Worm (Caenorhabditis elegans): Measurements from ENCODE around the gene C02B4.3.

The C02B4.3 gene

ce11 chrX:12635010-12635409, 24.6 kb downstream of the C02B4.3 start:
- TF ChIP-seq isw-1 (GFP tag; IDR thresholded peaks at IDR 0.05) (no peak), snu-23 (GFP tag; optimal IDR thresholded peaks at IDR 0.05) (peak; percentile 59), hlh-4 (tag; optimal IDR thresholded peaks at IDR 0.05) (no peak), fkh-4 (tag; optimal IDR thresholded peaks at IDR 0.05; ENCODE audit: borderline replicate concordance) (no peak), dpl-1 (GFP tag; optimal IDR thresholded peaks at IDR 0.05) (peak; percentile 59 to 80 (median 76)), unc-86 (tag; optimal IDR thresholded peaks at IDR 0.05) (no peak), nhr-71 (tag; optimal IDR thresholded peaks at IDR 0.05) (peak; percentile 47), ceh-63 (GFP tag; optimal IDR thresholded peaks at IDR 0.05) (no peak), sup-37 (GFP tag; optimal IDR thresholded peaks at IDR 0.05) (no peak), pax-3 (tag; optimal IDR thresholded peaks at IDR 0.05) (no peak), C04F5.9 (tag; optimal IDR thresholded peaks at IDR 0.05) (no peak), pag-3 (tag; optimal IDR thresholded peaks at IDR 0.05; ENCODE audit: borderline replicate concordance, insufficient read depth) (no peak), nhr-12 (tag; optimal IDR thresholded peaks at IDR 0.05) (no peak), fos-1 (tag; optimal IDR thresholded peaks at IDR 0.05) (peak; percentile 14), zag-1 (tag; optimal IDR thresholded peaks at IDR 0.05) (no peak), fkh-8 (tag; optimal IDR thresholded peaks at IDR 0.05) (no peak), sox-4 (tag; optimal IDR thresholded peaks at IDR 0.05) (no peak), mdl-1 (tag; optimal IDR thresholded peaks at IDR 0.05) (peak in 1 of 2 experiments; percentile 80), F16B12.6 (tag; optimal IDR thresholded peaks at IDR 0.05) (no peak), C34B4.2 (tag; optimal IDR thresholded peaks at IDR 0.05) (no peak), alr-1 (tag; optimal IDR thresholded peaks at IDR 0.05; ENCODE audit: borderline replicate concordance) (no peak), lin-39 (tag; optimal IDR thresholded peaks at IDR 0.05) (no peak), xbp-1 (tag; optimal IDR thresholded peaks at IDR 0.05) (no peak), sptf-1 (tag; optimal IDR thresholded peaks at IDR 0.05) (no peak), nhr-237 (tag; optimal IDR thresholded peaks at IDR 0.05) (no peak), zip-4 (GFP tag; optimal IDR thresholded peaks at IDR 0.05) (no peak), jun-1 (tag; optimal IDR thresholded peaks at IDR 0.05) (peak; percentile 40), ceh-90 (tag; optimal IDR thresholded peaks at IDR 0.05) (no peak), efl-3 (GFP tag; optimal IDR thresholded peaks at IDR 0.05) (no peak), lir-3 (tag; optimal IDR thresholded peaks at IDR 0.05; ENCODE audit: poor library complexity) (no peak), pqm-1 (tag; optimal IDR thresholded peaks at IDR 0.05) (no peak), ceh-8 (GFP tag; optimal IDR thresholded peaks at IDR 0.05) (no peak), vab-15 (tag; optimal IDR thresholded peaks at IDR 0.05) (peak; percentile 22), snpc-4 (tag; optimal IDR thresholded peaks at IDR 0.05) (no peak), elt-2 (tag; optimal IDR thresholded peaks at IDR 0.05) (peak; percentile 24), nhr-90 (tag; optimal IDR thresholded peaks at IDR 0.05; ENCODE audit: poor library complexity) (peak; percentile 42), elt-3 (tag; optimal IDR thresholded peaks at IDR 0.05) (peak in 2 of 6 experiments; percentile 45), skn-1 (tag; optimal IDR thresholded peaks at IDR 0.05) (peak; percentile 40), hlh-17 (GFP tag; optimal IDR thresholded peaks at IDR 0.05; ENCODE audit: borderline replicate concordance) (no peak), ztf-11 (tag; optimal IDR thresholded peaks at IDR 0.05) (no peak), lin-35 (GFP tag; optimal IDR thresholded peaks at IDR 0.05) (peak; percentile 33 to 90), unc-98 (GFP tag; IDR thresholded peaks at IDR 0.05) (no peak), tbx-2 (tag; optimal IDR thresholded peaks at IDR 0.05) (peak; percentile 13), hpl-2 (GFP tag; optimal IDR thresholded peaks at IDR 0.05) (no peak), ama-1 (optimal IDR thresholded peaks at IDR 0.05) (no peak), fkh-10 (GFP tag; optimal IDR thresholded peaks at IDR 0.05) (no peak), ztf-4 (tag; optimal IDR thresholded peaks at IDR 0.05) (no peak), nhr-20 (tag; optimal IDR thresholded peaks at IDR 0.05) (peak; percentile 65), nhr-47 (tag; optimal IDR thresholded peaks at IDR 0.05) (peak; percentile 32), nhr-28 (tag; optimal IDR thresholded peaks at IDR 0.05) (no peak), ceh-88 (GFP tag; IDR thresholded peaks at IDR 0.05) (no peak), nhr-76 (tag; optimal IDR thresholded peaks at IDR 0.05) (no peak), aha-1 (tag; optimal IDR thresholded peaks at IDR 0.05) (no peak)
